Worm (Caenorhabditis elegans) whole organism, L4 larva: ENCODE results near the gene F38A5.2.

Experiments used
- F26F4.8 ChIP-seq: fragments of 200-800 bp; sonication (Bioruptor generic); conservative IDR thresholded peaks from 2 replicates; pipeline ENCODE4 v1.3.6; 2022; ENCODE audit warnings: missing genetic modification characterization, missing compliant biosample characterization
- F49E8.2 ChIP-seq: sonication (generic microtip); optimal IDR thresholded peaks from 2 replicates; lab custom pipeline; 2016; ENCODE audit warnings: missing compliant biosample characterization, mild to moderate bottlenecking, missing genetic modification characterization, borderline replicate concordance
- T26A8.4 ChIP-seq: fragments of 200-800 bp; sonication (Bioruptor generic); IDR thresholded peaks from 2 replicates; pipeline ENCODE4 v1.3.6; 2022; ENCODE audit warnings: missing genetic modification characterization, missing compliant biosample characterization
- Y75B8A.6 ChIP-seq: fragments of 200-800 bp; sonication (Bioruptor generic); IDR thresholded peaks from 2 replicates; pipeline ENCODE4 v1.3.6; 2022; ENCODE audit warnings: missing genetic modification reagents, missing genetic modification characterization, missing compliant biosample characterization
- aly-2 ChIP-seq: sonication (generic microtip); optimal IDR thresholded peaks from 2 replicates; lab custom pipeline; 2018; ENCODE audit warnings: missing biosample characterization, missing genetic modification characterization
- ama-1 ChIP-seq: fragments of 150-350 bp; optimal IDR thresholded peaks from 2 replicates; lab custom pipeline; 2014; ENCODE audit warnings: inconsistent platforms, mixed read lengths
- attf-4 ChIP-seq: sonication (generic microtip); optimal IDR thresholded peaks from 3 replicates; lab custom pipeline; 2017; ENCODE audit warnings: missing biosample characterization, missing genetic modification characterization
- ceh-20 ChIP-seq: fragments of 200-800 bp; sonication (Bioruptor generic); IDR thresholded peaks from 2 replicates; pipeline ENCODE4 v1.3.6; 2022; ENCODE audit warnings: missing genetic modification reagents, missing genetic modification characterization, missing compliant biosample characterization
- ceh-32 ChIP-seq: sonication (generic microtip); optimal IDR thresholded peaks from 2 replicates; lab custom pipeline; 2016; ENCODE audit warnings: mild to moderate bottlenecking, missing genetic modification characterization, missing compliant biosample characterization; ENCODE audit not compliant: poor library complexity
- ceh-62 ChIP-seq: sonication (generic microtip); optimal IDR thresholded peaks from 2 replicates; lab custom pipeline; 2017; ENCODE audit warnings: missing biosample characterization, missing genetic modification characterization
- daf-16 ChIP-seq, 3 experiments: sonication (generic microtip); optimal IDR thresholded peaks; 2 replicates each; lab custom pipeline; 2016 to 2017; ENCODE audit warnings: missing genetic modification characterization in 3 of 3, missing genetic modification reagents in 3 of 3, mild to moderate bottlenecking in 2 of 3, missing compliant biosample characterization in 2 of 3, missing biosample characterization in 1 of 3, moderate library complexity in 1 of 3
- dmd-6 ChIP-seq: fragments of 200-800 bp; sonication (Bioruptor generic); IDR thresholded peaks from 2 replicates; pipeline ENCODE4 v1.3.6; 2022; ENCODE audit warnings: missing genetic modification reagents, missing genetic modification characterization, missing compliant biosample characterization
- dmd-9 ChIP-seq: fragments of 200-800 bp; sonication (Bioruptor generic); IDR thresholded peaks from 2 replicates; pipeline ENCODE4 v1.3.6; 2022; ENCODE audit warnings: missing genetic modification reagents, missing genetic modification characterization, missing compliant biosample characterization
- duxl-1 ChIP-seq: sonication (generic microtip); optimal IDR thresholded peaks from 2 replicates; lab custom pipeline; 2016; ENCODE audit warnings: mild to moderate bottlenecking, missing genetic modification characterization, moderate library complexity, missing compliant biosample characterization; ENCODE audit not compliant: poor library complexity
- dve-1 ChIP-seq: sonication (generic microtip); optimal IDR thresholded peaks from 2 replicates; lab custom pipeline; 2017; ENCODE audit warnings: antibody characterized with exemption, mild to moderate bottlenecking, missing genetic modification characterization, missing compliant biosample characterization; ENCODE audit not compliant: insufficient read depth
- egl-43 ChIP-seq: fragments of 200-800 bp; sonication (Bioruptor generic); IDR thresholded peaks from 2 replicates; pipeline ENCODE4 v1.3.6; 2022; ENCODE audit warnings: missing genetic modification reagents, missing genetic modification characterization, missing compliant biosample characterization
- gei-8 ChIP-seq: fragments of 200-800 bp; sonication (Bioruptor generic); optimal IDR thresholded peaks from 2 replicates; lab custom pipeline; 2018; ENCODE audit warnings: mild to moderate bottlenecking, missing genetic modification characterization, missing compliant biosample characterization
- hlh-11 ChIP-seq: fragments of 200-800 bp; sonication (Bioruptor generic); optimal IDR thresholded peaks from 2 replicates; lab custom pipeline; 2018; ENCODE audit warnings: mild to moderate bottlenecking, missing genetic modification characterization, missing compliant biosample characterization
- hlh-30 ChIP-seq: sonication (generic microtip); optimal IDR thresholded peaks from 2 replicates; lab custom pipeline; 2017; ENCODE audit warnings: antibody characterized with exemption, mild to moderate bottlenecking, missing genetic modification characterization, missing compliant biosample characterization; ENCODE audit not compliant: insufficient read depth
- lin-1 ChIP-seq: fragments of 200-800 bp; sonication (Bioruptor generic); IDR thresholded peaks from 2 replicates; pipeline ENCODE4 v1.3.6; 2022; ENCODE audit warnings: missing genetic modification reagents, missing genetic modification characterization, missing compliant biosample characterization
- mdl-1 ChIP-seq, 2 experiments: fragments of 150-350 bp in 1 of 2; sonication (generic microtip) in 1 of 2; optimal IDR thresholded peaks; 2 replicates each; lab custom pipeline; 2014 to 2017; ENCODE audit warnings: missing biosample characterization in 2 of 2, missing genetic modification characterization in 2 of 2
- mdt-29 ChIP-seq: fragments of 200-800 bp; sonication (Bioruptor generic); IDR thresholded peaks from 2 replicates; pipeline ENCODE4 v1.3.6; 2022; ENCODE audit warnings: missing genetic modification reagents, missing genetic modification characterization, missing compliant biosample characterization
- mep-1 ChIP-seq: fragments of 150-350 bp; sonication (generic microtip); optimal IDR thresholded peaks from 3 replicates; lab custom pipeline; 2014; ENCODE audit warnings: missing biosample characterization, missing genetic modification characterization
- mxl-2 ChIP-seq: fragments of 200-800 bp; sonication (Bioruptor generic); conservative IDR thresholded peaks from 2 replicates; pipeline ENCODE4 v1.3.6; 2022; ENCODE audit warnings: missing genetic modification reagents, missing genetic modification characterization, missing compliant biosample characterization
- nhr-10 ChIP-seq: fragments of 150-350 bp; optimal IDR thresholded peaks from 2 replicates; lab custom pipeline; 2014; ENCODE audit warnings: missing biosample characterization, missing genetic modification characterization
- nhr-25 ChIP-seq: sonication (generic microtip); optimal IDR thresholded peaks from 2 replicates; lab custom pipeline; 2017; ENCODE audit warnings: missing genetic modification characterization, mild to moderate bottlenecking, missing compliant biosample characterization, antibody characterized with exemption, moderate library complexity, borderline replicate concordance; ENCODE audit not compliant: insufficient read depth
- nhr-42 ChIP-seq: fragments of 200-800 bp; sonication (Bioruptor generic); IDR thresholded peaks from 2 replicates; pipeline ENCODE4 v1.3.6; 2022; ENCODE audit warnings: missing genetic modification characterization, missing compliant biosample characterization
- php-3 ChIP-seq: fragments of 200-800 bp; sonication (Bioruptor generic); IDR thresholded peaks from 2 replicates; pipeline ENCODE4 v1.3.6; 2022; ENCODE audit warnings: missing genetic modification reagents, missing genetic modification characterization, missing compliant biosample characterization
- pqm-1 ChIP-seq: sonication (generic microtip); optimal IDR thresholded peaks from 2 replicates; lab custom pipeline; 2017; ENCODE audit warnings: missing biosample characterization, missing genetic modification characterization
- set-16 ChIP-seq: fragments of 200-800 bp; sonication (Bioruptor generic); IDR thresholded peaks from 2 replicates; pipeline ENCODE4 v1.3.6; 2022; ENCODE audit warnings: missing genetic modification reagents, missing genetic modification characterization, missing compliant biosample characterization
- skn-1 ChIP-seq: fragments of 150-350 bp; optimal IDR thresholded peaks from 2 replicates; lab custom pipeline; 2014; ENCODE audit warnings: missing biosample characterization, missing genetic modification characterization
- snpc-1.2 ChIP-seq: fragments of 200-800 bp; sonication (Bioruptor generic); IDR thresholded peaks from 2 replicates; pipeline ENCODE4 v1.3.6; 2022; ENCODE audit warnings: missing genetic modification reagents, missing genetic modification characterization, missing compliant biosample characterization
- zag-1 ChIP-seq: fragments of 150-350 bp; optimal IDR thresholded peaks from 2 replicates; lab custom pipeline; 2014; ENCODE audit warnings: missing biosample characterization, missing genetic modification characterization
- zip-2 ChIP-seq: fragments of 150-350 bp; optimal IDR thresholded peaks from 2 replicates; lab custom pipeline; 2014; ENCODE audit warnings: missing biosample characterization, missing genetic modification characterization

F38A5.2 gene

ce11 chrIV:6554865-6555264 lies 30.3 kb downstream of the F38A5.2 start (continued):
- peak; percentile 61 for TF ChIP-seq php-3 (GFP tag; lab: Robert Waterston, UW)
- TF ChIP-seq lin-1 (GFP tag; lab: Robert Waterston, UW) = peak; percentile 50; the same call in 1 of the 2 replicates
- TF ChIP-seq hlh-30 = peak; percentile 79
- peak; percentile 5 for TF ChIP-seq skn-1 (tag; lab: Kevin White, UChicago)
- no peak for TF ChIP-seq F26F4.8
- TF ChIP-seq duxl-1 (tag; lab: Kevin White, UChicago) = no peak
- TF ChIP-seq F49E8.2 = no peak
- TF ChIP-seq nhr-25 = no peak
- no peak for TF ChIP-seq daf-16 (GFP tag; optimal IDR thresholded peaks at IDR 0.05; lab: Kevin White, UChicago)
- TF ChIP-seq daf-16 (tag; optimal IDR thresholded peaks at IDR 0.05; lab: Kevin White, UChicago) = peak; percentile 66
- TF ChIP-seq Y75B8A.6 (GFP tag; lab: Robert Waterston, UW) = no peak
- no peak for TF ChIP-seq ama-1 (lab: Kevin White, UChicago)
- no peak for TF ChIP-seq mxl-2 (GFP tag; lab: Robert Waterston, UW)
- peak; percentile 54 for TF ChIP-seq nhr-10 (tag; lab: Kevin White, UChicago)
- peak; percentile 95 for TF ChIP-seq pqm-1 (tag; lab: Kevin White, UChicago)
- no peak for TF ChIP-seq ceh-32 (tag; lab: Kevin White, UChicago)
- TF ChIP-seq zip-2 (tag; lab: Kevin White, UChicago) = no peak
- TF ChIP-seq T26A8.4 (GFP tag; lab: Robert Waterston, UW) = no peak
- peak; percentile 88 for TF ChIP-seq dve-1 (tag; lab: Kevin White, UChicago)
- TF ChIP-seq attf-4 (tag; lab: Kevin White, UChicago) = no peak

- no peak for TF ChIP-seq aly-2 (tag; lab: Kevin White, UChicago)
- no peak for TF ChIP-seq F49E8.2
- no peak for TF ChIP-seq dmd-9 (GFP tag; lab: Robert Waterston, UW)
- peak; percentile 11 for TF ChIP-seq hlh-11 (tag; lab: Kevin White, UChicago)
- no peak for TF ChIP-seq dmd-6
- no peak for TF ChIP-seq ceh-20 (GFP tag; lab: Robert Waterston, UW)
- TF ChIP-seq egl-43 = no peak
- 0 out of 2 replicates have a peak, but pooled peaks have one; percentile 18 for TF ChIP-seq mdt-29 (GFP tag; lab: Robert Waterston, UW)
- no peak for TF ChIP-seq gei-8 (GFP tag; lab: Kevin White, UChicago)
- no peak for TF ChIP-seq ceh-62 (tag; lab: Kevin White, UChicago)
- TF ChIP-seq duxl-1 (tag; lab: Kevin White, UChicago) = no peak
- no peak for TF ChIP-seq nhr-10 (tag; lab: Kevin White, UChicago)
- TF ChIP-seq dve-1 (tag; lab: Kevin White, UChicago) = peak; percentile 1
- 0 out of 2 replicates have a peak, but pooled peaks have one; percentile 15 for TF ChIP-seq nhr-42 (GFP tag; lab: Robert Waterston, UW)
- TF ChIP-seq zag-1 (tag; lab: Kevin White, UChicago) = no peak
- no peak for TF ChIP-seq mdl-1 (tag; optimal IDR thresholded peaks at IDR 0.05; lab: Kevin White, UChicago)
- no peak for TF ChIP-seq mep-1 (tag; lab: Kevin White, UChicago)
- TF ChIP-seq daf-16 (GFP tag; optimal IDR thresholded peaks at IDR 0.05; lab: Kevin White, UChicago) = no peak
- TF ChIP-seq daf-16 (tag; optimal IDR thresholded peaks at IDR 0.05; lab: Kevin White, UChicago) = peak; percentile 79
Measured at ce11 chrIV:6552036-6552435, 33.2 kb downstream of the F38A5.2 start.

ce11 chrIV:6551359-6552031 lies 33.7 kb downstream of the F38A5.2 start:
- TF ChIP-seq set-16 (GFP tag; lab: Robert Waterston, UW) (peak; percentile 11; the same call in 1 of the 2 replicates), snpc-1.2 (peak; percentile 59; the same call in 1 of the 2 replicates)
- TF ChIP-seq, all 104 proteins: peak for 2; not testable (repeated sequence) for 102
